Fruit fly (Drosophila melanogaster) whole organism, embryonic: ENCODE data around the gene Tep4.

ENCODE experiments used
- Atf6 ChIP-seq: fragments of 200-800 bp; sonication (Bioruptor generic); IDR thresholded peaks from 2 replicates; pipeline ENCODE4 v1.3.6; 2022; ENCODE audit warnings: missing biosample characterization, missing genetic modification characterization
- BtbVII ChIP-seq: fragments of 200-800 bp; sonication (Bioruptor generic); optimal IDR thresholded peaks from 3 replicates; lab custom pipeline; 2017; ENCODE audit warnings: missing biosample characterization, mild to moderate bottlenecking, missing genetic modification characterization
- CG10543 ChIP-seq: fragments of 200-800 bp; sonication (Bioruptor generic); optimal IDR thresholded peaks from 3 replicates; lab custom pipeline; 2017; ENCODE audit warnings: missing biosample characterization, mild to moderate bottlenecking, missing genetic modification characterization, moderate library complexity
- CG12744 ChIP-seq: fragments of 200-800 bp; sonication (Bioruptor generic); optimal IDR thresholded peaks from 2 replicates; lab custom pipeline; 2016; ENCODE audit warnings: missing biosample characterization, missing genetic modification characterization
- CG13894 ChIP-seq: fragments of 200-800 bp; sonication (Bioruptor generic); optimal IDR thresholded peaks from 3 replicates; lab custom pipeline; 2018; ENCODE audit warnings: missing biosample characterization, mild to moderate bottlenecking, missing genetic modification characterization, moderate library complexity
- CG15479 ChIP-seq: fragments of 200-800 bp; sonication (Bioruptor generic); optimal IDR thresholded peaks from 3 replicates; lab custom pipeline; 2019; ENCODE audit warnings: missing biosample characterization, mild to moderate bottlenecking, missing genetic modification characterization, moderate library complexity
- CG17328 ChIP-seq: fragments of 200-800 bp; sonication (Bioruptor generic); IDR thresholded peaks from 2 replicates; pipeline ENCODE4 v1.3.6; 2022; ENCODE audit warnings: missing biosample characterization, missing genetic modification characterization
- CG17829 ChIP-seq: fragments of 200-800 bp; optimal IDR thresholded peaks from 2 replicates; lab custom pipeline; 2019; ENCODE audit warnings: missing biosample characterization, mild to moderate bottlenecking, missing genetic modification characterization, moderate library complexity
- CG2116 ChIP-seq: fragments of 200-800 bp; sonication (Bioruptor generic); optimal IDR thresholded peaks from 3 replicates; lab custom pipeline; 2018; ENCODE audit warnings: missing biosample characterization, mild to moderate bottlenecking, missing genetic modification characterization
- CG31224 ChIP-seq: fragments of 200-800 bp; sonication (Bioruptor generic); IDR thresholded peaks from 2 replicates; pipeline ENCODE4 v1.3.6; 2022; ENCODE audit warnings: missing biosample characterization, missing genetic modification characterization
- CG33557 ChIP-seq: fragments of 200-800 bp; sonication (Bioruptor generic); optimal IDR thresholded peaks from 2 replicates; lab custom pipeline; 2019; ENCODE audit warnings: missing biosample characterization, mild to moderate bottlenecking, missing genetic modification characterization, moderate library complexity
- CG3726 ChIP-seq: fragments of 200-800 bp; sonication (Bioruptor generic); IDR thresholded peaks from 3 replicates; pipeline ENCODE4, ENCODE4 v1.3.6; 2022; ENCODE audit warnings: missing biosample characterization, missing genetic modification characterization
- CG42726 ChIP-seq: fragments of 200-800 bp; sonication (Bioruptor generic); IDR thresholded peaks from 2 replicates; pipeline ENCODE4 v1.3.6; 2022; ENCODE audit warnings: missing biosample characterization, missing genetic modification characterization; ENCODE audit not compliant: partially characterized antibody
- CG4730 ChIP-seq: fragments of 200-800 bp; sonication (Bioruptor generic); IDR thresholded peaks from 2 replicates; pipeline ENCODE4 v1.3.6; 2022; ENCODE audit warnings: missing biosample characterization, missing genetic modification characterization
- CG5953 ChIP-seq: fragments of 200-800 bp; sonication (Bioruptor generic); IDR thresholded peaks from 2 replicates; pipeline ENCODE4 v1.3.6; 2022; ENCODE audit warnings: missing biosample characterization, missing genetic modification characterization
- CG7357 ChIP-seq: fragments of 200-800 bp; sonication (Bioruptor generic); IDR thresholded peaks from 3 replicates; pipeline ENCODE4 v1.3.6; 2022; ENCODE audit warnings: missing biosample characterization, missing genetic modification characterization
- CG7372 ChIP-seq: fragments of 200-800 bp; sonication (Bioruptor generic); IDR thresholded peaks from 2 replicates; pipeline ENCODE4 v1.3.6; 2022; ENCODE audit warnings: missing biosample characterization, missing genetic modification characterization
- CG8359 ChIP-seq: fragments of 200-800 bp; sonication (Bioruptor generic); optimal IDR thresholded peaks from 2 replicates; lab custom pipeline; 2017; ENCODE audit warnings: missing biosample characterization, mild to moderate bottlenecking, missing genetic modification characterization, borderline replicate concordance
- CG8478 ChIP-seq: fragments of >200 bp; optimal IDR thresholded peaks from 2 replicates; lab custom pipeline; 2018
- CG8765 ChIP-seq: fragments of 200-800 bp; sonication (Bioruptor generic); IDR thresholded peaks from 2 replicates; pipeline ENCODE4 v1.3.6; 2022; ENCODE audit warnings: missing biosample characterization, missing genetic modification characterization
- CG9609 ChIP-seq: fragments of 200-800 bp; sonication (Bioruptor generic); optimal IDR thresholded peaks from 3 replicates; lab custom pipeline; 2016; ENCODE audit warnings: missing biosample characterization, missing genetic modification characterization
- CTCF ChIP-seq: fragments of 200-800 bp; sonication (Bioruptor generic); optimal IDR thresholded peaks from 2 replicates; lab custom pipeline; 2017; ENCODE audit warnings: missing biosample characterization, mild to moderate bottlenecking, missing genetic modification characterization, moderate library complexity
- Dek ChIP-seq: fragments of 200-800 bp; sonication (Bioruptor generic); optimal IDR thresholded peaks from 3 replicates; lab custom pipeline; 2019; ENCODE audit warnings: missing biosample characterization, mild to moderate bottlenecking, missing genetic modification characterization, moderate library complexity
- Fer2 ChIP-seq: fragments of 200-800 bp; sonication (Bioruptor generic); optimal IDR thresholded peaks from 2 replicates; lab custom pipeline; 2018; ENCODE audit warnings: missing biosample characterization, mild to moderate bottlenecking, missing genetic modification characterization, moderate library complexity
- H2.0 ChIP-seq: fragments of 200-800 bp; sonication (Bioruptor generic); IDR thresholded peaks from 2 replicates; pipeline ENCODE4 v1.3.6; 2022; ENCODE audit warnings: missing biosample characterization, missing genetic modification characterization
- Hr3 ChIP-seq: fragments of 200-800 bp; sonication (Bioruptor generic); optimal IDR thresholded peaks from 3 replicates; lab custom pipeline; 2016; ENCODE audit warnings: missing biosample characterization, missing genetic modification characterization
- Hr51 ChIP-seq, 2 experiments: fragments of 200-800 bp; sonication (Bioruptor generic); optimal IDR thresholded peaks; 2 replicates in 1 of 2; 3 replicates in 1 of 2; lab custom pipeline; 2016 to 2018; ENCODE audit warnings: missing biosample characterization in 2 of 2, missing genetic modification characterization in 2 of 2, mild to moderate bottlenecking in 1 of 2, moderate library complexity in 1 of 2
- Kr ChIP-seq: fragments of 200-800 bp; sonication (Bioruptor generic); optimal IDR thresholded peaks from 2 replicates; lab custom pipeline; 2017; ENCODE audit warnings: missing biosample characterization, mild to moderate bottlenecking, missing genetic modification characterization
- Med ChIP-seq: fragments of 200-800 bp; sonication (Bioruptor generic); peaks from one replicate; lab custom pipeline; 2016; ENCODE audit warnings: missing biosample characterization, missing genetic modification characterization, mild to moderate bottlenecking, inconsistent platforms, moderate library complexity
- NFAT ChIP-seq: fragments of 200-800 bp; sonication (Bioruptor generic); IDR thresholded peaks from 2 replicates; pipeline ENCODE4 v1.3.6; 2022; ENCODE audit warnings: missing biosample characterization, missing genetic modification characterization
- Nf-YB ChIP-seq: fragments of 200-800 bp; sonication (Bioruptor generic); optimal IDR thresholded peaks from 3 replicates; lab custom pipeline; 2019; ENCODE audit warnings: missing biosample characterization, mild to moderate bottlenecking, missing genetic modification characterization, moderate library complexity
- Oaz ChIP-seq: fragments of 200-800 bp; sonication (Bioruptor generic); IDR thresholded peaks from 2 replicates; pipeline ENCODE4 v1.3.6; 2022; ENCODE audit warnings: missing biosample characterization, missing genetic modification characterization
- Poxn ChIP-seq: fragments of 200-800 bp; sonication (Bioruptor generic); IDR thresholded peaks from 2 replicates; pipeline ENCODE4 v1.3.6; 2022; ENCODE audit warnings: missing biosample characterization, missing genetic modification characterization
- Xbp1 ChIP-seq: fragments of 200-800 bp; sonication (Bioruptor generic); optimal IDR thresholded peaks from 3 replicates; lab custom pipeline; 2016; ENCODE audit warnings: missing biosample characterization, mild to moderate bottlenecking, missing genetic modification characterization
- al ChIP-seq: fragments of 200-800 bp; sonication (Bioruptor generic); IDR thresholded peaks from 2 replicates; pipeline ENCODE4 v1.3.6; 2022; ENCODE audit warnings: missing biosample characterization, missing genetic modification characterization
- amos ChIP-seq: fragments of 200-800 bp; sonication (Bioruptor generic); IDR thresholded peaks from 2 replicates; pipeline ENCODE4 v1.3.6; 2022; ENCODE audit warnings: missing biosample characterization, missing genetic modification characterization; ENCODE audit not compliant: partially characterized antibody
- dmrt99B ChIP-seq: fragments of 200-800 bp; sonication (Bioruptor generic); optimal IDR thresholded peaks from 2 replicates; lab custom pipeline; 2018; ENCODE audit warnings: missing biosample characterization, mild to moderate bottlenecking, missing genetic modification characterization, moderate library complexity
- ems ChIP-seq: fragments of 200-800 bp; sonication (Bioruptor generic); optimal IDR thresholded peaks from 3 replicates; lab custom pipeline; 2016; ENCODE audit warnings: missing biosample characterization, missing genetic modification characterization
- grau ChIP-seq: fragments of 200-800 bp; optimal IDR thresholded peaks from 3 replicates; lab custom pipeline; 2019; ENCODE audit warnings: missing biosample characterization, mild to moderate bottlenecking, missing genetic modification characterization, moderate library complexity
- ken ChIP-seq: fragments of 200-800 bp; sonication (Bioruptor generic); IDR thresholded peaks from 3 replicates; pipeline ENCODE4 v1.3.6; 2022; ENCODE audit warnings: missing biosample characterization, missing genetic modification characterization
- lmd ChIP-seq: fragments of 200-800 bp; sonication (Bioruptor generic); IDR thresholded peaks from 2 replicates; pipeline ENCODE4 v1.3.6; 2022; ENCODE audit warnings: missing biosample characterization, missing genetic modification characterization
- maf-S ChIP-seq: fragments of 200-800 bp; sonication (Bioruptor generic); optimal IDR thresholded peaks from 2 replicates; lab custom pipeline; 2016; ENCODE audit warnings: missing biosample characterization, missing genetic modification characterization
- mirr ChIP-seq: fragments of 200-800 bp; sonication (Bioruptor generic); optimal IDR thresholded peaks from 3 replicates; lab custom pipeline; 2018; ENCODE audit warnings: missing biosample characterization, mild to moderate bottlenecking, missing genetic modification characterization
- pfk ChIP-seq: fragments of 200-800 bp; sonication (Bioruptor generic); optimal IDR thresholded peaks from 2 replicates; lab custom pipeline; 2018; ENCODE audit warnings: missing biosample characterization, mild to moderate bottlenecking, missing genetic modification characterization, moderate library complexity
- pzg ChIP-seq: fragments of 200-800 bp; sonication (Bioruptor generic); optimal IDR thresholded peaks from 3 replicates; lab custom pipeline; 2018; ENCODE audit warnings: missing biosample characterization, mild to moderate bottlenecking, missing genetic modification characterization, moderate library complexity
- rib ChIP-seq: fragments of 200-800 bp; sonication (Bioruptor generic); IDR thresholded peaks from 2 replicates; pipeline ENCODE4 v1.3.6; 2022; ENCODE audit warnings: missing biosample characterization, missing genetic modification characterization
- salm ChIP-seq: fragments of 200-800 bp; sonication (Bioruptor generic); optimal IDR thresholded peaks from 2 replicates; lab custom pipeline; 2018; ENCODE audit warnings: missing biosample characterization, mild to moderate bottlenecking, missing genetic modification characterization
- schlank ChIP-seq: fragments of 200-800 bp; sonication (Bioruptor generic); optimal IDR thresholded peaks from 2 replicates; lab custom pipeline; 2018; ENCODE audit warnings: missing biosample characterization, mild to moderate bottlenecking, missing genetic modification characterization
- seq ChIP-seq: fragments of 200-800 bp; sonication (Bioruptor generic); IDR thresholded peaks from 2 replicates; pipeline ENCODE4 v1.3.6; 2022; ENCODE audit warnings: missing biosample characterization, missing genetic modification characterization
- sna ChIP-seq: fragments of 200-800 bp; sonication (Bioruptor generic); IDR thresholded peaks from 2 replicates; pipeline ENCODE4 v1.3.6; 2022; ENCODE audit warnings: missing biosample characterization, missing genetic modification characterization; ENCODE audit not compliant: partially characterized antibody
- vfl ChIP-seq: fragments of 200-800 bp; sonication (Bioruptor generic); optimal IDR thresholded peaks from 2 replicates; lab custom pipeline; 2016; ENCODE audit warnings: missing biosample characterization, missing genetic modification characterization

The Tep4 gene

dm6 chr2L:19583926-19584392 lies 35.7 kb downstream of the Tep4 start, which contains the start of the genes PCNA2 and CG10366 (continued):
- TF ChIP-seq Nf-YB (GFP tag; lab: Kevin White, UChicago) (peak; percentile 55), CG3726 (GFP tag; lab: Robert Waterston, UW) (no peak), Xbp1 (GFP tag; lab: Kevin White, UChicago) (peak; percentile 76), CG7372 (GFP tag; lab: Robert Waterston, UW) (peak; percentile 54; the same call in 1 of the 2 replicates), rib (GFP tag; lab: Robert Waterston, UW) (no peak), ken (peak; percentile 63; the same call in 1 of the 3 replicates), grau (tag; lab: Kevin White, UChicago) (peak; percentile 65), CG5953 (GFP tag; lab: Robert Waterston, UW) (no peak), vfl (GFP tag; lab: Kevin White, UChicago) (peak; percentile 70), dmrt99B (tag; lab: Kevin White, UChicago) (peak; percentile 46), Atf6 (GFP tag; lab: Robert Waterston, UW) (peak; percentile 42; the same call in 1 of the 2 replicates), CG8478 (lab: Kevin White, UChicago) (no peak), pzg (GFP tag; lab: Kevin White, UChicago) (peak; percentile 86), H2.0 (GFP tag; lab: Robert Waterston, UW) (peak; percentile 66), CG8765 (GFP tag; lab: Robert Waterston, UW) (no peak), CG13894 (tag; lab: Kevin White, UChicago) (peak; percentile 0), seq (GFP tag; lab: Robert Waterston, UW) (peak; percentile 54; the same call in 1 of the 2 replicates), ems (GFP tag; lab: Kevin White, UChicago) (peak; percentile 72), lmd (GFP tag; lab: Robert Waterston, UW) (peak; percentile 56), sna (GFP tag; lab: Robert Waterston, UW) (0 out of 2 replicates have a peak, but pooled peaks have one; percentile 19), Oaz (GFP tag; lab: Robert Waterston, UW) (no peak), schlank (tag; lab: Kevin White, UChicago) (no peak), Poxn (no peak), CG17328 (GFP tag; lab: Robert Waterston, UW) (peak; percentile 43; the same call in 1 of the 2 replicates), CG9609 (GFP tag; lab: Kevin White, UChicago) (peak; percentile 84), NFAT (GFP tag; lab: Robert Waterston, UW) (peak; percentile 52; the same call in 1 of the 2 replicates), pfk (GFP tag; lab: Kevin White, UChicago) (no peak), amos (GFP tag; lab: Robert Waterston, UW) (peak; percentile 58; the same call in 1 of the 2 replicates), al (peak; percentile 43; the same call in 1 of the 2 replicates), mirr (GFP tag; lab: Kevin White, UChicago) (peak; percentile 60), Kr (GFP tag; lab: Kevin White, UChicago) (no peak), CG31224 (GFP tag; lab: Robert Waterston, UW) (peak; percentile 42; the same call in 1 of the 2 replicates), CG15479 (no peak), salm (tag; lab: Kevin White, UChicago) (no peak), maf-S (peak; percentile 59), CG33557 (GFP tag; lab: Kevin White, UChicago) (peak; percentile 58), CTCF (GFP tag; lab: Kevin White, UChicago) (peak; percentile 4), CG42726 (GFP tag; lab: Robert Waterston, UW) (0 out of 2 replicates have a peak, but pooled peaks have one; percentile 7), CG2116 (GFP tag; lab: Kevin White, UChicago) (peak; percentile 66), Dek (peak; percentile 22), CG12744 (GFP tag; lab: Kevin White, UChicago) (peak; percentile 38), Hr51 (GFP tag; optimal IDR thresholded peaks at IDR 0.05; lab: Kevin White, UChicago) (peak; percentile 49 to 56), BtbVII (peak; percentile 14), CG10543 (GFP tag; lab: Kevin White, UChicago) (peak; percentile 52), CG4730 (GFP tag; lab: Robert Waterston, UW) (no peak), Hr3 (GFP tag; lab: Kevin White, UChicago) (peak; percentile 59), CG7357 (GFP tag; lab: Robert Waterston, UW) (no peak), CG8359 (no peak), CG17829 (tag; lab: Kevin White, UChicago) (peak; percentile 77), Fer2 (tag; lab: Kevin White, UChicago) (peak; percentile 54), Med (GFP tag; lab: Kevin White, UChicago) (peak; percentile 95)
